Worm (Caenorhabditis elegans) whole organism, midembryonic: ENCODE measurements around the gene C14H10.3.

Experiments
- cog-1 ChIP-seq: sonication (generic microtip); optimal IDR thresholded peaks from 2 replicates; lab custom pipeline; 2016; ENCODE audit warnings: missing genetic modification characterization, missing compliant biosample characterization
- flt-1 ChIP-seq: fragments of 200-800 bp; sonication (Bioruptor generic); IDR thresholded peaks from 2 replicates; pipeline ENCODE4 v1.3.6; 2022; ENCODE audit warnings: missing genetic modification characterization, missing compliant biosample characterization
- med-1 ChIP-seq: sonication (generic microtip); optimal IDR thresholded peaks from 2 replicates; lab custom pipeline; 2017; ENCODE audit warnings: missing genetic modification characterization, mild to moderate bottlenecking, missing compliant biosample characterization, antibody characterized with exemption, missing genetic modification reagents; ENCODE audit not compliant: insufficient read depth
- ztf-29 ChIP-seq: fragments of 200-800 bp; sonication (Bioruptor generic); IDR thresholded peaks from 2 replicates; pipeline ENCODE4 v1.3.6; 2022; ENCODE audit warnings: missing genetic modification reagents, missing genetic modification characterization, missing compliant biosample characterization

DNA sequence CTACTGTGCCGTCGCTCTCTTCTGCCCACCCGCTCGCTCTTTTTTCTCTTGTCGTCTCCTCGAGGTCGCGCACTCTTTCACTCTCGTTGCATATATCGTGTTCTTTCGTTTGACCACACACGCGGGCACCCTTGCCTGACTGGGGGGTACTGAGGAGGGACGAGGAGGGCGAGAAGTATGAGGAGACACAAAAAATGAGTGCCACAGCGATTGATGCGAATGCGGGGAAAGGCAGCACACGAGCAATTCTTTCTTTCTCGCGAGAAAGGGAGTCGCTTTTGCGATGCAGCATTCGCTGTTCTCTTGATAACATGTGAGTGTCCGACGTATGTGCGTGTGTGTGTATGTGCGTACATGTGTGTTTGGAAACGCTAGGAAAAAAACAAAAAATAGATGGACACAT, 39.4 kb downstream of the C14H10.3 start:
- no peak for TF ChIP-seq ztf-29 (GFP tag; lab: Robert Waterston, UW)
- no peak for TF ChIP-seq med-1 (GFP tag; lab: Kevin White, UChicago)
- peak; percentile 80 for TF ChIP-seq flt-1 (GFP tag; lab: Robert Waterston, UW)
- peak; percentile 79 for TF ChIP-seq cog-1 (tag; lab: Kevin White, UChicago)
